Worm (Caenorhabditis elegans) whole organism, L4/young adult: ENCODE data around the gene cyp-33A1.

Experiments used
- W03F9.2 ChIP-seq: fragments of 150-350 bp; optimal IDR thresholded peaks from 2 replicates; lab custom pipeline; 2014; ENCODE audit warnings: missing biosample characterization, missing genetic modification characterization
- dao-5 ChIP-seq: sonication (generic microtip); optimal IDR thresholded peaks from 2 replicates; lab custom pipeline; 2016; ENCODE audit warnings: missing genotype, missing genetic modification characterization, moderate library complexity, missing compliant biosample characterization
- him-1 ChIP-seq: sonication (generic microtip); optimal IDR thresholded peaks from 2 replicates; lab custom pipeline; 2016; ENCODE audit warnings: missing genotype, missing genetic modification reagents, missing genetic modification characterization, missing compliant biosample characterization

- no peak for TF ChIP-seq dao-5 (tag; lab: Kevin White, UChicago)
- TF ChIP-seq W03F9.2 (tag; lab: Kevin White, UChicago), result no peak
- TF ChIP-seq him-1 (tag; lab: Kevin White, UChicago), result no peak
Observed at ce11 chrV:7637801-7638200, 43.5 kb downstream of the cyp-33A1 start, which contains the start of gene clec-45.
